Fruit fly (Drosophila melanogaster) whole organism, prepupa: ENCODE data around the gene CG32767.

ENCODE experiments used
- Blimp-1 ChIP-seq: fragments of 200-800 bp; sonication (Bioruptor generic); optimal IDR thresholded peaks from 3 replicates; lab custom pipeline; 2017; ENCODE audit warnings: missing biosample characterization, missing genetic modification characterization, mild to moderate bottlenecking, moderate library complexity, missing genetic modification reagents
- CG32006 ChIP-seq: fragments of 200-800 bp; sonication (Bioruptor generic); optimal IDR thresholded peaks from 3 replicates; lab custom pipeline; 2017; ENCODE audit warnings: missing biosample characterization, mild to moderate bottlenecking, missing genetic modification characterization
- CG6854 ChIP-seq: fragments of 200-800 bp; sonication (Bioruptor generic); optimal IDR thresholded peaks from 2 replicates; lab custom pipeline; 2017; ENCODE audit warnings: missing biosample characterization, mild to moderate bottlenecking, missing genetic modification characterization
- CG8632 ChIP-seq: fragments of 200-800 bp; sonication (Bioruptor generic); optimal IDR thresholded peaks from 3 replicates; lab custom pipeline; 2016; ENCODE audit warnings: missing biosample characterization, missing genetic modification characterization

- TF ChIP-seq CG6854 (GFP tag; lab: Kevin White, UChicago) (no peak), CG8632 (GFP tag; lab: Kevin White, UChicago) (no peak), Blimp-1 (GFP tag; lab: Kevin White, UChicago) (no peak), CG32006 (GFP tag; lab: Kevin White, UChicago) (no peak)
These were observed 9.4 kb upstream of the CG32767 start for dm6 chrX:5093924-5094323.
